Worm (Caenorhabditis elegans): ENCODE measurements around the gene lgg-3.

Gene lgg-3

ce11 chrIII:5653692-5654105 lies 44.1 kb downstream of the lgg-3 start (continued):
- TF ChIP-seq mxl-1 (tag; optimal IDR thresholded peaks at IDR 0.05) = no peak
- TF ChIP-seq madf-8 (GFP tag; conservative IDR thresholded peaks at IDR 0.05) = peak; percentile 54; the same call in 1 of the 2 replicates
- 0 out of 2 replicates have a peak, but pooled peaks have one; percentile 31 for TF ChIP-seq madf-3 (GFP tag; IDR thresholded peaks at IDR 0.05)
- TF ChIP-seq lsy-27 (tag; optimal IDR thresholded peaks at IDR 0.05; ENCODE audit: borderline replicate concordance, insufficient read depth) = no peak
- no peak for TF ChIP-seq Y56A3A.18 (GFP tag; IDR thresholded peaks at IDR 0.05)
- TF ChIP-seq let-526 (GFP tag; IDR thresholded peaks at IDR 0.05) = no peak
- TF ChIP-seq sea-2 (GFP tag; IDR thresholded peaks at IDR 0.05) = no peak
- peak; percentile 66 for TF ChIP-seq F33H1.4 (GFP tag; IDR thresholded peaks at IDR 0.05)
- no peak for TF ChIP-seq nhr-80 (tag; optimal IDR thresholded peaks at IDR 0.05)
- peak; percentile 85; the same call in 1 of the 2 replicates for TF ChIP-seq dox-1 (GFP tag; IDR thresholded peaks at IDR 0.05)
- no peak for TF ChIP-seq rpc-1 (optimal IDR thresholded peaks at IDR 0.05)
- TF ChIP-seq rpc-1 (tag; optimal IDR thresholded peaks at IDR 0.05) = no peak
- no peak for TF ChIP-seq ama-1 (optimal IDR thresholded peaks at IDR 0.05)
- TF ChIP-seq ama-1 (GFP tag; optimal IDR thresholded peaks at IDR 0.05) = no peak
- no peak for TF ChIP-seq ccch-3 (GFP tag; optimal IDR thresholded peaks at IDR 0.05)
- TF ChIP-seq D2030.7 (GFP tag; IDR thresholded peaks at IDR 0.05) = peak; percentile 79
- TF ChIP-seq lsl-1 (GFP tag; optimal IDR thresholded peaks at IDR 0.05) = peak; percentile 88
- TF ChIP-seq Y53F4B.3 (GFP tag; IDR thresholded peaks at IDR 0.05) = no peak
- peak; percentile 13 for TF ChIP-seq ceh-27 (GFP tag; optimal IDR thresholded peaks at IDR 0.05)
- TF ChIP-seq somi-1 (GFP tag; optimal IDR thresholded peaks at IDR 0.05) = peak; percentile 36
- no peak for TF ChIP-seq T07F8.4 (tag; optimal IDR thresholded peaks at IDR 0.05)
- TF ChIP-seq zfh-2 (GFP tag; conservative IDR thresholded peaks at IDR 0.05) = no peak
- TF ChIP-seq attf-3 (GFP tag; conservative IDR thresholded peaks at IDR 0.05) = no peak; the same call in 1 of the 2 replicates
- no peak for TF ChIP-seq lir-1 (GFP tag; conservative IDR thresholded peaks at IDR 0.05)
- no peak for TF ChIP-seq K12H6.12 (tag; optimal IDR thresholded peaks at IDR 0.05)
- no peak for TF ChIP-seq aptf-3 (GFP tag; IDR thresholded peaks at IDR 0.05)
- no peak for TF ChIP-seq nfya-2 (GFP tag; IDR thresholded peaks at IDR 0.05)
- peak in 1 of 2 experiments; percentile 28 for TF ChIP-seq rec-8 (tag; optimal IDR thresholded peaks at IDR 0.05)
- TF ChIP-seq ztf-18 (tag; optimal IDR thresholded peaks at IDR 0.05) = peak; percentile 49
- TF ChIP-seq F22D6.2 (tag; optimal IDR thresholded peaks at IDR 0.05) = no peak
- no peak for TF ChIP-seq tbx-9 (tag; optimal IDR thresholded peaks at IDR 0.05; ENCODE audit: borderline replicate concordance)
- 0 out of 2 replicates have a peak, but pooled peaks have one; percentile 38 for TF ChIP-seq hmg-20 (GFP tag; IDR thresholded peaks at IDR 0.05)
- no peak for TF ChIP-seq lag-1 (GFP tag; IDR thresholded peaks at IDR 0.05)
- TF ChIP-seq him-1 (tag; optimal IDR thresholded peaks at IDR 0.05) = peak; percentile 95
- peak; percentile 45 for TF ChIP-seq hrde-1 (tag; optimal IDR thresholded peaks at IDR 0.05; ENCODE audit: borderline replicate concordance)
- no peak for TF ChIP-seq let-607 (tag; optimal IDR thresholded peaks at IDR 0.05)
- 0 out of 2 replicates have a peak, but pooled peaks have one; percentile 28 for TF ChIP-seq Y53G8AR.9 (GFP tag; conservative IDR thresholded peaks at IDR 0.05)
- TF ChIP-seq gei-17 (GFP tag; optimal IDR thresholded peaks at IDR 0.05) = no peak
- TF ChIP-seq madf-10 (tag; optimal IDR thresholded peaks at IDR 0.05) = no peak
- peak; percentile 93 for TF ChIP-seq pbrm-1 (GFP tag; IDR thresholded peaks at IDR 0.05)
- TF ChIP-seq aptf-2 (GFP tag; conservative IDR thresholded peaks at IDR 0.05) = no peak
- TF ChIP-seq madf-6 (GFP tag; IDR thresholded peaks at IDR 0.05) = peak; percentile 91
- no peak for TF ChIP-seq unc-62 (GFP tag; optimal IDR thresholded peaks at IDR 0.05)
- no peak for TF ChIP-seq mes-4 (tag; optimal IDR thresholded peaks at IDR 0.05)
- TF ChIP-seq C17E4.6 (GFP tag; IDR thresholded peaks at IDR 0.05) = 0 out of 2 replicates have a peak, but pooled peaks have one; percentile 9
- no peak for TF ChIP-seq ztf-6 (GFP tag; IDR thresholded peaks at IDR 0.05)
- no peak for TF ChIP-seq die-1 (tag; optimal IDR thresholded peaks at IDR 0.05)
- TF ChIP-seq F39B2.1 (GFP tag; IDR thresholded peaks at IDR 0.05) = no peak
- no peak for TF ChIP-seq egl-18 (GFP tag; IDR thresholded peaks at IDR 0.05)

Data from whole organism, young adult.